Fruit fly (Drosophila melanogaster): ENCODE results near the gene mgl.

DNA sequence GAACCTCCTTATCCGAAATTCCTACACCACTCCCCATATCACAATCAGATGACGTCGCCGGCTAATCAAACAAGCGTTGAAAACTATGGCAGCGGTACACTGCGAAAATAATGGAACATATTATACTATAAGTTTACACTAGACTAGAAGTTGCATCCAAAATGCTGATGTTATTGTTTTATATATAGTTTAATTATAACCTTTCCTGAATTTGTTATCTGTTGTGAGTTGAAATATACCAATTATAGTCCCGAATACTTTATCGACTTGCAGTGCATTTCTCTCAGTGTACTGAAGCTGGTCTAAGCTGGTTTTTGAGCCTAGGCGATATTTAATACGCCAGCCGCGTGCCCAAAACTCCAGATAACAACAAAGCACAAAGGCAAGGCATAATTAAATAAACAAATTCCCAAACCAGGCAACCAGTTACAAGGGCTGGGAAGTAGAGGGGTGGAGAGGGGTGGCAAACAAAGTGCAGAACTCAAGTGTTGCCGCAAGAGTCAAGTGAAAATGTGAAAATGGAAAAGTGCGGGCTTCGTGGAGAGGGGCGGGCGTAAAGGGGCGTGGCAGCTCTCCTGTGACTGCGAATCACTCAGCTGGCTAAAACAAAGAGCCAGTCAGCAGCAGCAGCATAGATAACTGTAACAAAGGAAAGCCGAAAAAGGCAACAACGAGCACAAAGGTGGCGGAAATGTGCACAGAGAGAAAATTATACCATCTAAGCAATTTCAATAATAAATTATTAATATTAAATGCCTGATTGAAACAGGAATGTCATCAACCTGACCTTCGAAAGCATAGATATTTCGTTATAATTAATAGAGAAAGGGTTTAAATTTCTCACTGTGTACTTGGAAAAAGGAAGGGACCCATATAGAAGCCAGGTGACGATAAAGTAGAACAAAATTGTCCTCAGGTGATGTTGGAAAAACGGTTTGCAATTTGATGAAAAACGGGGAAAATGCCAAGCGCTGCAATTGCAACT lies 147.5 kb downstream of the mgl start:
- no peak for TF ChIP-seq lola (GFP tag; optimal IDR thresholded peaks at IDR 0.05)
- no peak for TF ChIP-seq woc (GFP tag; optimal IDR thresholded peaks at IDR 0.05)
- peak; percentile 48 for TF ChIP-seq OdsH (GFP tag; optimal IDR thresholded peaks at IDR 0.05)
- TF ChIP-seq CrebA (GFP tag; optimal IDR thresholded peaks at IDR 0.05; ENCODE audit: borderline replicate concordance): no peak
- TF ChIP-seq Dfd (GFP tag; optimal IDR thresholded peaks at IDR 0.05): no peak
- no peak for TF ChIP-seq Abd-B (GFP tag; optimal IDR thresholded peaks at IDR 0.05)
- no peak for TF ChIP-seq CG9705 (GFP tag; optimal IDR thresholded peaks at IDR 0.05)
- TF ChIP-seq br (GFP tag; optimal IDR thresholded peaks at IDR 0.05): peak; percentile 5
- peak; percentile 63 for TF ChIP-seq Hnf4 (GFP tag; optimal IDR thresholded peaks at IDR 0.05)
- no peak for TF ChIP-seq Myc (optimal IDR thresholded peaks at IDR 0.05)
- TF ChIP-seq usp (GFP tag; optimal IDR thresholded peaks at IDR 0.05): no peak
- TF ChIP-seq tai (GFP tag; optimal IDR thresholded peaks at IDR 0.05): no peak
- peak in 1 of 2 experiments; percentile 67 for TF ChIP-seq foxo (GFP tag; optimal IDR thresholded peaks at IDR 0.05)
